Worm (Caenorhabditis elegans) whole organism, L4 larva: Measurements from ENCODE around the gene Y102A11A.2.

Source experiments
- R02D3.7 ChIP-seq: fragments of 150-350 bp; sonication (generic microtip); optimal IDR thresholded peaks from 3 replicates; lab custom pipeline; 2014; ENCODE audit warnings: missing biosample characterization, missing genetic modification characterization
- aly-2 ChIP-seq: sonication (generic microtip); optimal IDR thresholded peaks from 2 replicates; lab custom pipeline; 2018; ENCODE audit warnings: missing biosample characterization, missing genetic modification characterization
- gei-8 ChIP-seq: fragments of 200-800 bp; sonication (Bioruptor generic); optimal IDR thresholded peaks from 2 replicates; lab custom pipeline; 2018; ENCODE audit warnings: mild to moderate bottlenecking, missing genetic modification characterization, missing compliant biosample characterization
- nhr-11 ChIP-seq: fragments of 150-350 bp; optimal IDR thresholded peaks from 2 replicates; lab custom pipeline; 2014; ENCODE audit warnings: missing biosample characterization, missing genetic modification characterization
- nhr-111 ChIP-seq: fragments of 200-800 bp; sonication (Bioruptor generic); optimal IDR thresholded peaks from 2 replicates; lab custom pipeline; 2018; ENCODE audit warnings: mild to moderate bottlenecking, missing genetic modification characterization, missing compliant biosample characterization
- pha-4 ChIP-seq, 2 experiments: fragments of 150-350 bp in 1 of 2; fragments of 200-800 bp in 1 of 2; sonication (Bioruptor generic) in 1 of 2; IDR thresholded peaks in 1 of 2; optimal IDR thresholded peaks in 1 of 2; 2 replicates each; pipeline versions ENCODE4 v1.3.6 to Lab custom; 2014 to 2022; ENCODE audit warnings: missing genetic modification characterization in 2 of 2, missing genetic modification reagents in 2 of 2, missing biosample characterization in 1 of 2, missing compliant biosample characterization in 1 of 2
- snpc-4 ChIP-seq: fragments of 150-350 bp; optimal IDR thresholded peaks from 2 replicates; lab custom pipeline; 2014; ENCODE audit warnings: missing biosample characterization, missing genetic modification characterization
- unc-39 ChIP-seq: sonication (generic microtip); optimal IDR thresholded peaks from 2 replicates; lab custom pipeline; 2017; ENCODE audit warnings: missing biosample characterization, missing genetic modification characterization
- zag-1 ChIP-seq: fragments of 150-350 bp; optimal IDR thresholded peaks from 2 replicates; lab custom pipeline; 2014; ENCODE audit warnings: missing biosample characterization, missing genetic modification characterization
- zip-11 ChIP-seq: fragments of 200-800 bp; sonication (Bioruptor generic); IDR thresholded peaks from 2 replicates; pipeline ENCODE4 v1.3.6; 2022; ENCODE audit warnings: missing genetic modification characterization, missing compliant biosample characterization
- zip-2 ChIP-seq: fragments of 150-350 bp; optimal IDR thresholded peaks from 2 replicates; lab custom pipeline; 2014; ENCODE audit warnings: missing biosample characterization, missing genetic modification characterization
- ztf-11 ChIP-seq: fragments of 150-350 bp; optimal IDR thresholded peaks from 2 replicates; lab custom pipeline; 2014; ENCODE audit warnings: missing biosample characterization, missing genetic modification characterization

- TF ChIP-seq aly-2 (tag; lab: Kevin White, UChicago) = no peak
- no peak for TF ChIP-seq nhr-111 (GFP tag; lab: Kevin White, UChicago)
- TF ChIP-seq snpc-4 (tag; lab: Kevin White, UChicago) = no peak
- TF ChIP-seq gei-8 (GFP tag; lab: Kevin White, UChicago) = no peak
- TF ChIP-seq unc-39 (tag; lab: Kevin White, UChicago) = no peak
- no peak for TF ChIP-seq R02D3.7
- TF ChIP-seq zag-1 (tag; lab: Kevin White, UChicago) = no peak
- TF ChIP-seq pha-4 (GFP tag; IDR thresholded peaks at IDR 0.05; lab: Robert Waterston, UW) = no peak
- TF ChIP-seq pha-4 (tag; optimal IDR thresholded peaks at IDR 0.05; lab: Kevin White, UChicago) = no peak
- TF ChIP-seq zip-2 (tag; lab: Kevin White, UChicago) = no peak
- no peak for TF ChIP-seq ztf-11 (tag; lab: Kevin White, UChicago)
- TF ChIP-seq nhr-11 (tag; lab: Kevin White, UChicago) = no peak
- no peak for TF ChIP-seq zip-11 (GFP tag; lab: Robert Waterston, UW)
Observed at ce11 chrX:1984831-1985230, 41.6 kb upstream of the Y102A11A.2 start.
